Fruit fly (Drosophila melanogaster) whole organism, embryonic: ENCODE data around the gene CG16972.

Source experiments
- CG11093 ChIP-seq: fragments of 200-800 bp; sonication (Bioruptor generic); IDR thresholded peaks from 3 replicates; pipeline ENCODE4 v1.3.6; 2022; ENCODE audit warnings: missing biosample characterization, missing genetic modification characterization
- CG11247 ChIP-seq: fragments of 200-800 bp; sonication (Bioruptor generic); IDR thresholded peaks from 2 replicates; pipeline ENCODE4 v1.3.6; 2022; ENCODE audit warnings: missing biosample characterization, missing genetic modification characterization
- CG12299 ChIP-seq: fragments of 200-800 bp; sonication (Bioruptor generic); optimal IDR thresholded peaks from 2 replicates; lab custom pipeline; 2018; ENCODE audit warnings: missing biosample characterization, mild to moderate bottlenecking, missing genetic modification characterization
- CG12942 ChIP-seq: fragments of 200-800 bp; sonication (Bioruptor generic); optimal IDR thresholded peaks from 3 replicates; lab custom pipeline; 2016; ENCODE audit warnings: missing biosample characterization, missing genetic modification characterization
- CG13424 ChIP-seq: fragments of 200-800 bp; sonication (Bioruptor generic); optimal IDR thresholded peaks from 2 replicates; lab custom pipeline; 2019; ENCODE audit warnings: missing biosample characterization, mild to moderate bottlenecking, missing genetic modification characterization, moderate library complexity
- CG1792 ChIP-seq: fragments of 200-800 bp; sonication (Bioruptor generic); optimal IDR thresholded peaks from 2 replicates; lab custom pipeline; 2016; ENCODE audit warnings: missing biosample characterization, missing genetic modification characterization
- CG18599 ChIP-seq: fragments of 200-800 bp; sonication (Bioruptor generic); optimal IDR thresholded peaks from 3 replicates; lab custom pipeline; 2017; ENCODE audit warnings: missing biosample characterization, missing genetic modification characterization, mild to moderate bottlenecking, moderate library complexity, missing genetic modification reagents
- CG2199 ChIP-seq: fragments of 200-800 bp; sonication (Bioruptor generic); IDR thresholded peaks from 3 replicates; pipeline ENCODE4 v1.3.6; 2022; ENCODE audit warnings: missing biosample characterization, missing genetic modification characterization
- CG32772 ChIP-seq: fragments of 200-800 bp; sonication (Bioruptor generic); IDR thresholded peaks from 2 replicates; pipeline ENCODE4 v1.3.6; 2022; ENCODE audit warnings: missing biosample characterization, missing genetic modification characterization
- CG3726 ChIP-seq: fragments of 200-800 bp; sonication (Bioruptor generic); IDR thresholded peaks from 3 replicates; pipeline ENCODE4, ENCODE4 v1.3.6; 2022; ENCODE audit warnings: missing biosample characterization, missing genetic modification characterization
- CG4617 ChIP-seq: fragments of 200-800 bp; sonication (Bioruptor generic); optimal IDR thresholded peaks from 3 replicates; lab custom pipeline; 2016; ENCODE audit warnings: missing biosample characterization, missing genetic modification characterization, borderline replicate concordance
- CG5245 ChIP-seq: fragments of 200-800 bp; sonication (Bioruptor generic); optimal IDR thresholded peaks from 3 replicates; lab custom pipeline; 2016; ENCODE audit warnings: missing biosample characterization, missing genetic modification characterization
- CG6272 ChIP-seq: fragments of 200-800 bp; sonication (Bioruptor generic); IDR thresholded peaks from 2 replicates; pipeline ENCODE4 v1.3.6; 2022; ENCODE audit warnings: missing biosample characterization, missing genetic modification characterization
- CG6654 ChIP-seq: fragments of 200-800 bp; sonication (Bioruptor generic); optimal IDR thresholded peaks from 2 replicates; lab custom pipeline; 2017; ENCODE audit warnings: missing biosample characterization, mild to moderate bottlenecking, missing genetic modification characterization
- CG6813 ChIP-seq: fragments of 200-800 bp; sonication (Bioruptor generic); optimal IDR thresholded peaks from 2 replicates; lab custom pipeline; 2017; ENCODE audit warnings: missing biosample characterization, missing genetic modification characterization, mild to moderate bottlenecking, moderate library complexity, missing genetic modification reagents
- CG6854 ChIP-seq: fragments of 200-800 bp; sonication (Bioruptor generic); optimal IDR thresholded peaks from 3 replicates; lab custom pipeline; 2017; ENCODE audit warnings: missing biosample characterization, mild to moderate bottlenecking, missing genetic modification characterization
- CG7556 ChIP-seq: fragments of 200-800 bp; sonication (Bioruptor generic); optimal IDR thresholded peaks from 2 replicates; lab custom pipeline; 2017; ENCODE audit warnings: missing biosample characterization, mild to moderate bottlenecking, missing genetic modification characterization
- CG9437 ChIP-seq: fragments of 200-800 bp; sonication (Bioruptor generic); optimal IDR thresholded peaks from 2 replicates; lab custom pipeline; 2018; ENCODE audit warnings: missing biosample characterization, mild to moderate bottlenecking, missing genetic modification characterization
- CG9797 ChIP-seq: fragments of 200-800 bp; sonication (Bioruptor generic); optimal IDR thresholded peaks from 3 replicates; lab custom pipeline; 2018; ENCODE audit warnings: missing biosample characterization, mild to moderate bottlenecking, missing genetic modification characterization
- CHES-1-like ChIP-seq: fragments of 200-800 bp; sonication (Bioruptor generic); optimal IDR thresholded peaks from 2 replicates; lab custom pipeline; 2016; ENCODE audit warnings: missing biosample characterization, missing genetic modification characterization
- CoRest ChIP-seq: fragments of 200-800 bp; sonication (Bioruptor generic); optimal IDR thresholded peaks from 3 replicates; lab custom pipeline; 2018; ENCODE audit warnings: missing biosample characterization, mild to moderate bottlenecking, missing genetic modification characterization, moderate library complexity
- Dip3 ChIP-seq: fragments of 200-800 bp; sonication (Bioruptor generic); optimal IDR thresholded peaks from 3 replicates; lab custom pipeline; 2016; ENCODE audit warnings: missing biosample characterization, missing genetic modification characterization
- Eip74EF ChIP-seq, 2 experiments: fragments of 200-800 bp in 1 of 2; fragments of >200 bp in 1 of 2; sonication (Bioruptor generic) in 1 of 2; optimal IDR thresholded peaks; 2 replicates each; lab custom pipeline; 2017 to 2019; ENCODE audit warnings: missing biosample characterization in 2 of 2, missing genetic modification characterization in 2 of 2, mild to moderate bottlenecking in 1 of 2, moderate library complexity in 1 of 2
- Elba2 ChIP-seq: fragments of 200-800 bp; sonication (Bioruptor generic); optimal IDR thresholded peaks from 3 replicates; lab custom pipeline; 2016; ENCODE audit warnings: missing biosample characterization, missing genetic modification characterization
- Lhr ChIP-seq: fragments of 200-800 bp; sonication (Bioruptor generic); optimal IDR thresholded peaks from 3 replicates; lab custom pipeline; 2017; ENCODE audit warnings: mild to moderate bottlenecking, missing biosample characterization, missing genetic modification reagents, missing genetic modification characterization
- Meics ChIP-seq: fragments of 200-800 bp; sonication (Bioruptor generic); optimal IDR thresholded peaks from 2 replicates; lab custom pipeline; 2017; ENCODE audit warnings: missing biosample characterization, mild to moderate bottlenecking, missing genetic modification characterization
- NC2α ChIP-seq: fragments of 200-800 bp; sonication (Bioruptor generic); optimal IDR thresholded peaks from 2 replicates; lab custom pipeline; 2016; ENCODE audit warnings: missing biosample characterization, missing genetic modification characterization
- Pdp1 ChIP-seq, 2 experiments: fragments of 200-800 bp; sonication (Bioruptor generic); optimal IDR thresholded peaks; 3 replicates each; lab custom pipeline; 2016; ENCODE audit warnings: missing biosample characterization in 2 of 2, missing genetic modification characterization in 2 of 2, mild to moderate bottlenecking in 1 of 2, moderate library complexity in 1 of 2
- Stat92E ChIP-seq, 3 experiments: fragments of >200 bp in 2 of 3; fragments of 200-800 bp in 1 of 3; sonication (Bioruptor generic) in 1 of 3; optimal IDR thresholded peaks; 2 replicates each; lab custom pipeline; 2017 to 2019; ENCODE audit warnings: missing biosample characterization in 3 of 3, missing genetic modification characterization in 3 of 3, mild to moderate bottlenecking in 1 of 3, moderate library complexity in 1 of 3
- TFAM ChIP-seq: fragments of 200-800 bp; sonication (Bioruptor generic); optimal IDR thresholded peaks from 2 replicates; lab custom pipeline; 2017; ENCODE audit warnings: missing biosample characterization, missing genetic modification characterization, inconsistent platforms
- Usf ChIP-seq: fragments of 200-800 bp; sonication (Bioruptor generic); optimal IDR thresholded peaks from 2 replicates; lab custom pipeline; 2017; ENCODE audit warnings: missing genotype, missing biosample characterization, missing genetic modification characterization
- Xbp1 ChIP-seq: fragments of 200-800 bp; sonication (Bioruptor generic); optimal IDR thresholded peaks from 3 replicates; lab custom pipeline; 2016; ENCODE audit warnings: missing biosample characterization, mild to moderate bottlenecking, missing genetic modification characterization
- ci ChIP-seq: fragments of 200-800 bp; sonication (Bioruptor generic); IDR thresholded peaks from 3 replicates; pipeline ENCODE4 v1.3.6; 2022; ENCODE audit warnings: missing biosample characterization, missing genetic modification characterization
- da ChIP-seq: fragments of 200-800 bp; sonication (Bioruptor generic); optimal IDR thresholded peaks from 2 replicates; lab custom pipeline; 2016; ENCODE audit warnings: missing biosample characterization, missing genetic modification characterization
- dmrt11E ChIP-seq: fragments of 200-800 bp; sonication (Bioruptor generic); optimal IDR thresholded peaks from 3 replicates; lab custom pipeline; 2018; ENCODE audit warnings: missing biosample characterization, mild to moderate bottlenecking, missing genetic modification characterization, moderate library complexity
- eve ChIP-seq, 2 experiments: fragments of >200 bp; optimal IDR thresholded peaks; 2 replicates each; lab custom pipeline; 2017; ENCODE audit warnings: missing biosample characterization in 2 of 2, missing genetic modification characterization in 2 of 2
- eyg ChIP-seq: fragments of 200-800 bp; sonication (Bioruptor generic); optimal IDR thresholded peaks from 3 replicates; lab custom pipeline; 2016; ENCODE audit warnings: missing biosample characterization, missing genetic modification characterization
- fu2 ChIP-seq: fragments of 200-800 bp; sonication (Bioruptor generic); optimal IDR thresholded peaks from 2 replicates; lab custom pipeline; 2016; ENCODE audit warnings: missing biosample characterization, missing genetic modification characterization
- grau ChIP-seq: fragments of 200-800 bp; optimal IDR thresholded peaks from 3 replicates; lab custom pipeline; 2019; ENCODE audit warnings: missing biosample characterization, mild to moderate bottlenecking, missing genetic modification characterization, moderate library complexity
- gsb-n ChIP-seq: fragments of 200-800 bp; sonication (Bioruptor generic); optimal IDR thresholded peaks from 3 replicates; lab custom pipeline; 2018; ENCODE audit warnings: missing biosample characterization, mild to moderate bottlenecking, missing genetic modification characterization
- h ChIP-seq: fragments of >200 bp; optimal IDR thresholded peaks from 2 replicates; lab custom pipeline; 2017
- jing ChIP-seq: fragments of 200-800 bp; sonication (Bioruptor generic); optimal IDR thresholded peaks from 2 replicates; lab custom pipeline; 2018; ENCODE audit warnings: missing biosample characterization, mild to moderate bottlenecking, missing genetic modification characterization
- mirr ChIP-seq: fragments of 200-800 bp; sonication (Bioruptor generic); optimal IDR thresholded peaks from 3 replicates; lab custom pipeline; 2018; ENCODE audit warnings: missing biosample characterization, mild to moderate bottlenecking, missing genetic modification characterization
- mld ChIP-seq: fragments of 200-800 bp; sonication (Bioruptor generic); IDR thresholded peaks from 3 replicates; pipeline ENCODE4 v1.3.6; 2022; ENCODE audit warnings: missing biosample characterization, missing genetic modification characterization; ENCODE audit not compliant: partially characterized antibody
- nerfin-1 ChIP-seq: fragments of 200-800 bp; sonication (Bioruptor generic); optimal IDR thresholded peaks from 3 replicates; lab custom pipeline; 2019; ENCODE audit warnings: missing biosample characterization, mild to moderate bottlenecking, missing genetic modification characterization, moderate library complexity
- odd ChIP-seq: fragments of 200-800 bp; sonication (Bioruptor generic); optimal IDR thresholded peaks from 2 replicates; lab custom pipeline; 2017; ENCODE audit warnings: missing biosample characterization, mild to moderate bottlenecking, missing genetic modification characterization
- phol ChIP-seq: fragments of 200-800 bp; sonication (Bioruptor generic); optimal IDR thresholded peaks from 3 replicates; lab custom pipeline; 2018; ENCODE audit warnings: missing biosample characterization, mild to moderate bottlenecking, missing genetic modification characterization, moderate library complexity
- sim ChIP-seq: fragments of 200-800 bp; sonication (Bioruptor generic); IDR thresholded peaks from 2 replicates; pipeline ENCODE4 v1.3.6; 2022; ENCODE audit warnings: missing biosample characterization, missing genetic modification characterization
- slbo ChIP-seq: fragments of 200-800 bp; sonication (Bioruptor generic); IDR thresholded peaks from 2 replicates; pipeline ENCODE4 v1.3.6; 2022; ENCODE audit warnings: missing biosample characterization, missing genetic modification characterization
- slp2 ChIP-seq: fragments of 200-800 bp; sonication (Bioruptor generic); optimal IDR thresholded peaks from 2 replicates; lab custom pipeline; 2016; ENCODE audit warnings: missing biosample characterization, missing genetic modification characterization
- yki ChIP-seq: fragments of >200 bp; optimal IDR thresholded peaks from 3 replicates; lab custom pipeline; 2018

CG16972 gene

DNA sequence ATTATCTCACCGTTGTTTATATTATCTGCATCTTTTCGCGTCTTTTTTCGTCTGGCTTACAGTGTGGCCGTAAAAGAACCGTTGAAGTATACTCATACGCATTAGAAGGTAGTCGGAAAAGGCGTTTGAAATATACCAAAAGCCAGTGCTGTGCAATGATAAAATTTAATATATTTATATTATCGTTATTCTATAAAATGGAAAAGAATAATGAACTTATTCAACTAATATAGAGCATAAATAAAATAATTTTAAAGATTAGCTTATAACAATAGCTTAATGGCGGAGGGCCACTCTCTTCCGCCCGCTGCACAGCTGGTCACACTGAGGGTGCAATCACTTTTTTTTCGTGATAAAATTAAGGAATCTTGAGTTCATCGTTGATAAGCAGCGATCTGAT lies 11.2 kb downstream of the CG16972 start, which contains the start of the genes CG16974 and Edem2 (continued):
- TF ChIP-seq ci, result peak; percentile 80
- no peak for TF ChIP-seq Eip74EF (GFP tag; optimal IDR thresholded peaks at IDR 0.05; lab: Kevin White, UChicago)
- peak; percentile 73 for TF ChIP-seq grau (tag; lab: Kevin White, UChicago)
- TF ChIP-seq CG3726, result no peak
- TF ChIP-seq fu2, result no peak
- no peak for TF ChIP-seq NC2α (GFP tag; lab: Kevin White, UChicago)
- no peak for TF ChIP-seq slp2 (GFP tag; lab: Kevin White, UChicago)
- TF ChIP-seq CG6272 (GFP tag; lab: Robert Waterston, UW), result peak; percentile 67; the same call in 1 of the 2 replicates
- no peak for TF ChIP-seq CG7556 (GFP tag; lab: Kevin White, UChicago)
- peak; percentile 70 for TF ChIP-seq dmrt11E (tag; lab: Kevin White, UChicago)
- TF ChIP-seq da (GFP tag; lab: Kevin White, UChicago), result no peak
- peak; percentile 96 for TF ChIP-seq CG9797 (GFP tag; lab: Kevin White, UChicago)
- no peak for TF ChIP-seq CG1792 (GFP tag; lab: Kevin White, UChicago)
- TF ChIP-seq CG13424 (tag; lab: Kevin White, UChicago), result peak; percentile 73
- TF ChIP-seq Lhr, result peak; percentile 89
- TF ChIP-seq sim (GFP tag; lab: Robert Waterston, UW), result no peak
- TF ChIP-seq nerfin-1 (tag; lab: Kevin White, UChicago), result no peak
- TF ChIP-seq CG18599 (GFP tag; lab: Kevin White, UChicago), result no peak
- TF ChIP-seq CoRest (tag; lab: Kevin White, UChicago), result no peak
- TF ChIP-seq Meics (GFP tag; lab: Kevin White, UChicago), result no peak
- TF ChIP-seq CHES-1-like (GFP tag; lab: Kevin White, UChicago), result no peak
- TF ChIP-seq Dip3 (GFP tag; lab: Kevin White, UChicago), result peak; percentile 19
- peak; percentile 90 for TF ChIP-seq CG4617 (GFP tag; lab: Kevin White, UChicago)
- TF ChIP-seq eyg (GFP tag; lab: Kevin White, UChicago), result no peak
- TF ChIP-seq Stat92E (GFP tag; optimal IDR thresholded peaks at IDR 0.05; lab: Kevin White, UChicago), result no peak
- no peak for TF ChIP-seq yki (lab: Kevin White, UChicago)
- peak; percentile 69 for TF ChIP-seq CG12299 (tag; lab: Kevin White, UChicago)
- no peak for TF ChIP-seq CG6654 (GFP tag; lab: Kevin White, UChicago)
- no peak for TF ChIP-seq h (lab: Kevin White, UChicago)
- no peak for TF ChIP-seq mirr
- peak in 1 of 2 experiments; percentile 39 for TF ChIP-seq Pdp1 (GFP tag; optimal IDR thresholded peaks at IDR 0.05; lab: Kevin White, UChicago)
- TF ChIP-seq CG6813 (GFP tag; lab: Kevin White, UChicago), result no peak
- TF ChIP-seq Elba2, result peak; percentile 22
- TF ChIP-seq CG9437 (GFP tag; lab: Kevin White, UChicago), result peak; percentile 25
- no peak for TF ChIP-seq CG2199 (GFP tag; lab: Robert Waterston, UW)
- TF ChIP-seq Xbp1, result peak; percentile 85
- TF ChIP-seq phol (tag; lab: Kevin White, UChicago), result peak; percentile 89
- TF ChIP-seq Usf (GFP tag; lab: Kevin White, UChicago), result peak; percentile 3
- no peak for TF ChIP-seq odd
- TF ChIP-seq jing, result no peak
- no peak for TF ChIP-seq gsb-n (tag; lab: Kevin White, UChicago)
- no peak for TF ChIP-seq eve (GFP tag; optimal IDR thresholded peaks at IDR 0.05; lab: Kevin White, UChicago)
- peak; percentile 51 for TF ChIP-seq CG5245 (GFP tag; lab: Kevin White, UChicago)
- peak; percentile 47; the same call in 1 of the 2 replicates for TF ChIP-seq CG11247
- peak; percentile 74 for TF ChIP-seq CG12942
- TF ChIP-seq CG11093 (GFP tag; lab: Robert Waterston, UW), result peak; percentile 65; the same call in 2 of the 3 replicates
- peak; percentile 89 for TF ChIP-seq slbo (GFP tag; lab: Robert Waterston, UW)
- no peak for TF ChIP-seq mld (GFP tag; lab: Robert Waterston, UW)
- TF ChIP-seq CG32772 (GFP tag; lab: Robert Waterston, UW), result peak; percentile 85
- no peak for TF ChIP-seq CG6854 (GFP tag; lab: Kevin White, UChicago)
- TF ChIP-seq TFAM (GFP tag; lab: Kevin White, UChicago), result no peak
